Fruit fly (Drosophila melanogaster) whole organism, embryonic: ENCODE results near the gene CG1317.
A peak's percentile ranks its signal among the peaks of the same experiment; 100 is the strongest.

ENCODE experiments used
- Bteb2 ChIP-seq: fragments of 200-800 bp; sonication (Bioruptor generic); optimal IDR thresholded peaks from 2 replicates; lab custom pipeline; 2016; ENCODE audit warnings: missing biosample characterization, missing genetic modification characterization
- C15 ChIP-seq: fragments of 200-800 bp; sonication (Bioruptor generic); IDR thresholded peaks from 3 replicates; pipeline ENCODE4 v1.3.6; 2022; ENCODE audit warnings: missing biosample characterization, missing genetic modification characterization
- CG12104 ChIP-seq: fragments of 200-800 bp; sonication (Bioruptor generic); optimal IDR thresholded peaks from 3 replicates; lab custom pipeline; 2016; ENCODE audit warnings: missing biosample characterization, missing genetic modification characterization
- CG14050 ChIP-seq: fragments of 200-800 bp; sonication (Bioruptor generic); IDR thresholded peaks from 3 replicates; pipeline ENCODE4 v1.3.6; 2022; ENCODE audit warnings: missing biosample characterization, missing genetic modification characterization
- CG1602 ChIP-seq: fragments of 200-800 bp; sonication (Bioruptor generic); optimal IDR thresholded peaks from 3 replicates; lab custom pipeline; 2016; ENCODE audit warnings: missing biosample characterization, missing genetic modification characterization
- CG17612 ChIP-seq: fragments of 200-800 bp; sonication (Bioruptor generic); IDR thresholded peaks from 2 replicates; pipeline ENCODE4 v1.3.6; 2022; ENCODE audit warnings: missing biosample characterization, missing genetic modification characterization
- CG17912 ChIP-seq: fragments of 200-800 bp; sonication (Bioruptor generic); optimal IDR thresholded peaks from 2 replicates; lab custom pipeline; 2018; ENCODE audit warnings: missing biosample characterization, mild to moderate bottlenecking, missing genetic modification characterization
- CG2712 ChIP-seq: fragments of 200-800 bp; optimal IDR thresholded peaks from 3 replicates; lab custom pipeline; 2019; ENCODE audit warnings: missing biosample characterization, mild to moderate bottlenecking, missing genetic modification characterization, moderate library complexity
- CG2875 ChIP-seq: fragments of 200-800 bp; sonication (Bioruptor generic); optimal IDR thresholded peaks from 2 replicates; lab custom pipeline; 2017; ENCODE audit warnings: missing biosample characterization, mild to moderate bottlenecking, missing genetic modification characterization, missing genetic modification reagents
- CG3281 ChIP-seq: fragments of 200-800 bp; sonication (Bioruptor generic); optimal IDR thresholded peaks from 3 replicates; lab custom pipeline; 2017; ENCODE audit warnings: missing biosample characterization, mild to moderate bottlenecking, missing genetic modification characterization
- CG3847 ChIP-seq: fragments of 200-800 bp; sonication (Bioruptor generic); IDR thresholded peaks from 2 replicates; pipeline ENCODE4 v1.3.6; 2022; ENCODE audit warnings: missing biosample characterization, missing genetic modification characterization
- CG3995 ChIP-seq: fragments of 200-800 bp; sonication (Bioruptor generic); optimal IDR thresholded peaks from 3 replicates; lab custom pipeline; 2016; ENCODE audit warnings: missing biosample characterization, missing genetic modification characterization
- CG6689 ChIP-seq: fragments of 200-800 bp; sonication (Bioruptor generic); IDR thresholded peaks from 2 replicates; pipeline ENCODE4 v1.3.6; 2022; ENCODE audit warnings: missing biosample characterization, missing genetic modification characterization
- CG6765 ChIP-seq: fragments of 200-800 bp; sonication (Bioruptor generic); optimal IDR thresholded peaks from 3 replicates; lab custom pipeline; 2017; ENCODE audit warnings: missing biosample characterization, mild to moderate bottlenecking, missing genetic modification characterization
- CG6813 ChIP-seq: fragments of 200-800 bp; sonication (Bioruptor generic); optimal IDR thresholded peaks from 2 replicates; lab custom pipeline; 2017; ENCODE audit warnings: missing biosample characterization, missing genetic modification characterization, mild to moderate bottlenecking, moderate library complexity, missing genetic modification reagents
- CG6854 ChIP-seq: fragments of 200-800 bp; sonication (Bioruptor generic); optimal IDR thresholded peaks from 3 replicates; lab custom pipeline; 2017; ENCODE audit warnings: missing biosample characterization, mild to moderate bottlenecking, missing genetic modification characterization
- CG9727 ChIP-seq: fragments of 200-800 bp; sonication (Bioruptor generic); optimal IDR thresholded peaks from 3 replicates; lab custom pipeline; 2017; ENCODE audit warnings: missing biosample characterization, mild to moderate bottlenecking, missing genetic modification characterization
- D ChIP-seq, 2 experiments: fragments of 200-800 bp in 1 of 2; fragments of >200 bp in 1 of 2; sonication (Bioruptor generic) in 1 of 2; optimal IDR thresholded peaks; 2 replicates in 1 of 2; 3 replicates in 1 of 2; lab custom pipeline; 2017; ENCODE audit warnings: mild to moderate bottlenecking in 1 of 2, missing biosample characterization in 1 of 2, missing genetic modification characterization in 1 of 2, missing genetic modification reagents in 1 of 2
- E2f2 ChIP-seq: fragments of 200-800 bp; sonication (Bioruptor generic); IDR thresholded peaks from 2 replicates; pipeline ENCODE4 v1.3.6; 2022; ENCODE audit warnings: missing biosample characterization, missing genetic modification characterization
- Fer2 ChIP-seq: fragments of 200-800 bp; sonication (Bioruptor generic); optimal IDR thresholded peaks from 2 replicates; lab custom pipeline; 2018; ENCODE audit warnings: missing biosample characterization, mild to moderate bottlenecking, missing genetic modification characterization, moderate library complexity
- HHEX ChIP-seq: fragments of 200-800 bp; sonication (Bioruptor generic); optimal IDR thresholded peaks from 3 replicates; lab custom pipeline; 2017; ENCODE audit warnings: missing biosample characterization, mild to moderate bottlenecking, missing genetic modification characterization, missing genetic modification reagents
- HLH3B ChIP-seq: fragments of 200-800 bp; sonication (Bioruptor generic); IDR thresholded peaks from 2 replicates; pipeline ENCODE4 v1.3.6; 2022; ENCODE audit warnings: missing biosample characterization, missing genetic modification characterization
- Hmr ChIP-seq: fragments of 200-800 bp; sonication (Bioruptor generic); optimal IDR thresholded peaks from 3 replicates; lab custom pipeline; 2017; ENCODE audit warnings: mild to moderate bottlenecking, missing biosample characterization, missing genetic modification reagents, missing genetic modification characterization
- PHDP ChIP-seq: fragments of 200-800 bp; sonication (Bioruptor generic); optimal IDR thresholded peaks from 3 replicates; lab custom pipeline; 2018; ENCODE audit warnings: missing biosample characterization, mild to moderate bottlenecking, missing genetic modification characterization, moderate library complexity
- Rfx ChIP-seq: fragments of 200-800 bp; sonication (Bioruptor generic); IDR thresholded peaks from 2 replicates; pipeline ENCODE4 v1.3.6; 2022; ENCODE audit warnings: missing biosample characterization, missing genetic modification characterization
- Sox102F ChIP-seq: fragments of 200-800 bp; sonication (Bioruptor generic); optimal IDR thresholded peaks from 2 replicates; lab custom pipeline; 2018; ENCODE audit warnings: missing biosample characterization, mild to moderate bottlenecking, missing genetic modification characterization, moderate library complexity
- ase ChIP-seq: fragments of 200-800 bp; sonication (Bioruptor generic); IDR thresholded peaks from 3 replicates; pipeline ENCODE4 v1.3.6; 2022; ENCODE audit warnings: missing biosample characterization, missing genetic modification characterization
- bcd ChIP-seq: fragments of 200-800 bp; sonication (Bioruptor generic); optimal IDR thresholded peaks from 2 replicates; lab custom pipeline; 2017; ENCODE audit warnings: missing biosample characterization, mild to moderate bottlenecking, missing genetic modification characterization
- caup ChIP-seq: fragments of 200-800 bp; sonication (Bioruptor generic); optimal IDR thresholded peaks from 3 replicates; lab custom pipeline; 2017; ENCODE audit warnings: missing biosample characterization, mild to moderate bottlenecking, missing genetic modification characterization, moderate library complexity; ENCODE audit not compliant: severe bottlenecking
- ci ChIP-seq: fragments of 200-800 bp; sonication (Bioruptor generic); IDR thresholded peaks from 3 replicates; pipeline ENCODE4 v1.3.6; 2022; ENCODE audit warnings: missing biosample characterization, missing genetic modification characterization
- crp ChIP-seq, 2 experiments: fragments of 200-800 bp; sonication (Bioruptor generic); optimal IDR thresholded peaks; 2 replicates in 1 of 2; 3 replicates in 1 of 2; lab custom pipeline; 2017; ENCODE audit warnings: missing biosample characterization in 2 of 2, missing genetic modification characterization in 2 of 2, mild to moderate bottlenecking in 1 of 2, moderate library complexity in 1 of 2
- cwo ChIP-seq: fragments of 200-800 bp; sonication (Bioruptor generic); optimal IDR thresholded peaks from 3 replicates; lab custom pipeline; 2017; ENCODE audit warnings: missing biosample characterization, missing genetic modification characterization, mild to moderate bottlenecking, moderate library complexity, missing genetic modification reagents
- dmrt99B ChIP-seq: fragments of 200-800 bp; sonication (Bioruptor generic); optimal IDR thresholded peaks from 2 replicates; lab custom pipeline; 2018; ENCODE audit warnings: missing biosample characterization, mild to moderate bottlenecking, missing genetic modification characterization, moderate library complexity
- fd96Cb ChIP-seq: fragments of 200-800 bp; sonication (Bioruptor generic); optimal IDR thresholded peaks from 2 replicates; lab custom pipeline; 2018; ENCODE audit warnings: missing biosample characterization, mild to moderate bottlenecking, missing genetic modification characterization, moderate library complexity
- gem ChIP-seq: fragments of 200-800 bp; sonication (Bioruptor generic); optimal IDR thresholded peaks from 2 replicates; lab custom pipeline; 2019; ENCODE audit warnings: missing biosample characterization, mild to moderate bottlenecking, missing genetic modification characterization, moderate library complexity
- gt ChIP-seq: fragments of 200-800 bp; sonication (Bioruptor generic); IDR thresholded peaks from 2 replicates; pipeline ENCODE4 v1.3.6; 2022; ENCODE audit warnings: missing biosample characterization, missing genetic modification characterization
- hkb ChIP-seq, 2 experiments: fragments of 200-800 bp in 1 of 2; fragments of >200 bp in 1 of 2; sonication (Bioruptor generic) in 1 of 2; IDR thresholded peaks in 1 of 2; optimal IDR thresholded peaks in 1 of 2; 2 replicates each; pipeline versions ENCODE4 v1.3.6 to Lab custom; 2017 to 2022; ENCODE audit warnings: missing biosample characterization in 1 of 2, missing genetic modification characterization in 1 of 2
- ind ChIP-seq: fragments of 200-800 bp; sonication (Bioruptor generic); optimal IDR thresholded peaks from 3 replicates; lab custom pipeline; 2016; ENCODE audit warnings: missing biosample characterization, missing genetic modification characterization
- lab ChIP-seq: fragments of 200-800 bp; sonication (Bioruptor generic); optimal IDR thresholded peaks from 3 replicates; lab custom pipeline; 2017; ENCODE audit warnings: missing biosample characterization, missing genetic modification characterization, mild to moderate bottlenecking, moderate library complexity, missing genetic modification reagents
- luna ChIP-seq: fragments of 200-800 bp; sonication (Bioruptor generic); optimal IDR thresholded peaks from 2 replicates; lab custom pipeline; 2016; ENCODE audit warnings: missing biosample characterization, missing genetic modification characterization
- nom ChIP-seq: fragments of 200-800 bp; sonication (Bioruptor generic); optimal IDR thresholded peaks from 2 replicates; lab custom pipeline; 2017; ENCODE audit warnings: missing biosample characterization, missing genetic modification characterization, mild to moderate bottlenecking, moderate library complexity, missing genetic modification reagents
- oc ChIP-seq: fragments of 200-800 bp; sonication (Bioruptor generic); optimal IDR thresholded peaks from 2 replicates; lab custom pipeline; 2018; ENCODE audit warnings: missing biosample characterization, mild to moderate bottlenecking, missing genetic modification characterization, moderate library complexity
- ranshi ChIP-seq: fragments of 200-800 bp; sonication (Bioruptor generic); IDR thresholded peaks from 2 replicates; pipeline ENCODE4 v1.3.6; 2022; ENCODE audit warnings: missing biosample characterization, missing genetic modification characterization
- slbo ChIP-seq: fragments of 200-800 bp; sonication (Bioruptor generic); IDR thresholded peaks from 2 replicates; pipeline ENCODE4 v1.3.6; 2022; ENCODE audit warnings: missing biosample characterization, missing genetic modification characterization
- sna ChIP-seq: fragments of 200-800 bp; sonication (Bioruptor generic); IDR thresholded peaks from 2 replicates; pipeline ENCODE4 v1.3.6; 2022; ENCODE audit warnings: missing biosample characterization, missing genetic modification characterization; ENCODE audit not compliant: partially characterized antibody
- ssp ChIP-seq: fragments of 200-800 bp; sonication (Bioruptor generic); IDR thresholded peaks from 2 replicates; pipeline ENCODE4 v1.3.6; 2022; ENCODE audit warnings: missing biosample characterization, missing genetic modification characterization
- vvl ChIP-seq: fragments of 200-800 bp; sonication (Bioruptor generic); IDR thresholded peaks from 2 replicates; pipeline ENCODE4 v1.3.6; 2022; ENCODE audit warnings: missing biosample characterization, missing genetic modification characterization
- zfh1 ChIP-seq: fragments of 200-800 bp; sonication (Bioruptor generic); IDR thresholded peaks from 3 replicates; pipeline ENCODE4 v1.3.6; 2022; ENCODE audit warnings: missing biosample characterization, missing genetic modification characterization

Gene CG1317

dm6 chr3L:2411564-2412080 is 39.9 kb upstream of the CG1317 start (continued):
- peak; percentile 35 for TF ChIP-seq bcd
- TF ChIP-seq CG3995 (GFP tag; lab: Kevin White, UChicago): no peak
- TF ChIP-seq CG6854 (GFP tag; lab: Kevin White, UChicago): peak; percentile 33
- no peak for TF ChIP-seq CG2875 (GFP tag; lab: Kevin White, UChicago)
- peak; percentile 53 for TF ChIP-seq Rfx (GFP tag; lab: Robert Waterston, UW)
- TF ChIP-seq HHEX (GFP tag; lab: Kevin White, UChicago): peak; percentile 35
- TF ChIP-seq Sox102F (GFP tag; lab: Kevin White, UChicago): peak; percentile 49
- peak; percentile 48 for TF ChIP-seq CG9727 (GFP tag; lab: Kevin White, UChicago)
- TF ChIP-seq cwo (GFP tag; lab: Kevin White, UChicago): peak; percentile 66
- TF ChIP-seq zfh1 (GFP tag; lab: Robert Waterston, UW): no peak
- TF ChIP-seq ssp (GFP tag; lab: Robert Waterston, UW): no peak
- TF ChIP-seq CG6813 (GFP tag; lab: Kevin White, UChicago): peak; percentile 35
- no peak for TF ChIP-seq luna (GFP tag; lab: Kevin White, UChicago)
- TF ChIP-seq CG2712: peak; percentile 30
- peak; percentile 67 for TF ChIP-seq Hmr
- TF ChIP-seq C15: 0 out of 3 replicates have a peak, but pooled peaks have one; percentile 10
- peak; percentile 62 for TF ChIP-seq dmrt99B
- peak; percentile 18 for TF ChIP-seq CG12104
- TF ChIP-seq gem (tag; lab: Kevin White, UChicago): peak; percentile 61
- no peak for TF ChIP-seq sna (GFP tag; lab: Robert Waterston, UW)
- TF ChIP-seq caup (GFP tag; lab: Kevin White, UChicago): peak; percentile 59
- no peak for TF ChIP-seq fd96Cb
- peak; percentile 71 for TF ChIP-seq CG3281
- TF ChIP-seq gt: no peak
- 0 out of 2 replicates have a peak, but pooled peaks have one; percentile 29 for TF ChIP-seq CG3847 (GFP tag; lab: Robert Waterston, UW)
- peak; percentile 60 for TF ChIP-seq slbo (GFP tag; lab: Robert Waterston, UW)
- TF ChIP-seq oc (tag; lab: Kevin White, UChicago): no peak
- peak; percentile 18 for TF ChIP-seq Fer2 (tag; lab: Kevin White, UChicago)
- peak; percentile 16; the same call in 1 of the 2 replicates for TF ChIP-seq CG6689 (GFP tag; lab: Robert Waterston, UW)
- peak; percentile 29; the same call in 1 of the 2 replicates for TF ChIP-seq vvl (GFP tag; lab: Robert Waterston, UW)
- TF ChIP-seq HLH3B (GFP tag; lab: Robert Waterston, UW): peak; percentile 67
- peak; percentile 62; the same call in 1 of the 3 replicates for TF ChIP-seq ci
- no peak for TF ChIP-seq CG1602
- TF ChIP-seq CG17912 (GFP tag; lab: Kevin White, UChicago): no peak
- TF ChIP-seq CG17612: no peak
- TF ChIP-seq ind (GFP tag; lab: Kevin White, UChicago): peak; percentile 52
- TF ChIP-seq lab: peak; percentile 77
- TF ChIP-seq E2f2: peak; percentile 31; the same call in 1 of the 2 replicates
- TF ChIP-seq D (optimal IDR thresholded peaks at IDR 0.05; lab: Kevin White, UChicago): no peak
- no peak for TF ChIP-seq D (GFP tag; optimal IDR thresholded peaks at IDR 0.05; lab: Kevin White, UChicago)
- TF ChIP-seq ase: 0 out of 3 replicates have a peak, but pooled peaks have one; percentile 31
- peak; percentile 32 for TF ChIP-seq CG6765
- peak; percentile 54 for TF ChIP-seq PHDP
- no peak for TF ChIP-seq Bteb2 (GFP tag; lab: Kevin White, UChicago)
- no peak for TF ChIP-seq hkb (optimal IDR thresholded peaks at IDR 0.05; lab: Kevin White, UChicago)
- peak; percentile 48; the same call in 1 of the 2 replicates for TF ChIP-seq hkb (GFP tag; IDR thresholded peaks at IDR 0.05; lab: Robert Waterston, UW)
- peak; percentile 34 for TF ChIP-seq nom
- 0 out of 2 replicates have a peak, but pooled peaks have one; percentile 33 for TF ChIP-seq ranshi (GFP tag; lab: Robert Waterston, UW)
- TF ChIP-seq crp (GFP tag; optimal IDR thresholded peaks at IDR 0.05; lab: Kevin White, UChicago): no peak
- 0 out of 3 replicates have a peak, but pooled peaks have one; percentile 38 for TF ChIP-seq CG14050 (GFP tag; lab: Robert Waterston, UW)
